Worm (Caenorhabditis elegans) whole organism, L3 larva: ENCODE results near the gene sel-5.

ENCODE experiments used
- ZK546.5 ChIP-seq: sonication (generic microtip); optimal IDR thresholded peaks from 2 replicates; lab custom pipeline; 2017; ENCODE audit warnings: missing biosample characterization, missing genetic modification characterization
- ceh-82 ChIP-seq: fragments of 150-350 bp; optimal IDR thresholded peaks from 2 replicates; lab custom pipeline; 2014; ENCODE audit warnings: missing biosample characterization, missing genetic modification characterization
- ceh-9 ChIP-seq: sonication (generic microtip); optimal IDR thresholded peaks from 2 replicates; lab custom pipeline; 2018; ENCODE audit warnings: missing biosample characterization, missing genetic modification characterization
- egl-27 ChIP-seq: sonication (generic microtip); optimal IDR thresholded peaks from 4 replicates; lab custom pipeline; 2017; ENCODE audit warnings: missing biosample characterization, missing genetic modification reagents, missing genetic modification characterization
- egl-5 ChIP-seq: fragments of 150-350 bp; optimal IDR thresholded peaks from 2 replicates; lab custom pipeline; 2017; ENCODE audit warnings: missing biosample characterization, missing genetic modification reagents, missing genetic modification characterization, inconsistent platforms
- elt-2 ChIP-seq: sonication (generic microtip); optimal IDR thresholded peaks from 2 replicates; lab custom pipeline; 2016; ENCODE audit warnings: missing genetic modification reagents, mild to moderate bottlenecking, missing genetic modification characterization, missing compliant biosample characterization
- elt-3 ChIP-seq, 3 experiments: fragments of 150-350 bp in 1 of 3; sonication (generic microtip) in 2 of 3; optimal IDR thresholded peaks; 2 replicates in 2 of 3; 4 replicates in 1 of 3; lab custom pipeline; 2014 to 2017; ENCODE audit warnings: missing biosample characterization in 3 of 3, missing genetic modification characterization in 3 of 3
- fkh-2 ChIP-seq: fragments of 150-350 bp; optimal IDR thresholded peaks from 2 replicates; lab custom pipeline; 2014; ENCODE audit warnings: missing biosample characterization, missing genetic modification reagents, missing genetic modification characterization
- fos-1 ChIP-seq: fragments of 150-350 bp; optimal IDR thresholded peaks from 2 replicates; lab custom pipeline; 2014; ENCODE audit warnings: missing biosample characterization, missing genetic modification characterization
- hmg-11 ChIP-seq: sonication (generic microtip); optimal IDR thresholded peaks from 2 replicates; lab custom pipeline; 2016; ENCODE audit warnings: missing genetic modification characterization, missing compliant biosample characterization
- jun-1 ChIP-seq: fragments of 150-350 bp; optimal IDR thresholded peaks from 2 replicates; lab custom pipeline; 2014; ENCODE audit warnings: missing biosample characterization, missing genetic modification reagents, missing genetic modification characterization
- lin-15B ChIP-seq: fragments of 150-350 bp; optimal IDR thresholded peaks from 2 replicates; lab custom pipeline; 2014; ENCODE audit warnings: missing biosample characterization, missing genetic modification characterization
- lsy-12 ChIP-seq: sonication (generic microtip); optimal IDR thresholded peaks from 2 replicates; lab custom pipeline; 2016; ENCODE audit warnings: mild to moderate bottlenecking, missing genetic modification characterization, missing compliant biosample characterization
- nfya-1 ChIP-seq: sonication (generic microtip); optimal IDR thresholded peaks from 2 replicates; lab custom pipeline; 2017; ENCODE audit warnings: missing genetic modification characterization, mild to moderate bottlenecking, missing compliant biosample characterization, antibody characterized with exemption, moderate library complexity; ENCODE audit not compliant: insufficient read depth
- nhr-12 ChIP-seq: fragments of 150-350 bp; optimal IDR thresholded peaks from 2 replicates; lab custom pipeline; 2014; ENCODE audit warnings: missing biosample characterization, missing genetic modification characterization
- nhr-23 ChIP-seq: fragments of 150-350 bp; optimal IDR thresholded peaks from 2 replicates; lab custom pipeline; 2014; ENCODE audit warnings: missing biosample characterization, missing genetic modification reagents, missing genetic modification characterization
- nhr-25 ChIP-seq: sonication (generic microtip); optimal IDR thresholded peaks from 2 replicates; lab custom pipeline; 2017; ENCODE audit warnings: missing biosample characterization, missing genetic modification characterization
- nhr-28 ChIP-seq: fragments of 150-350 bp; optimal IDR thresholded peaks from 2 replicates; lab custom pipeline; 2014; ENCODE audit warnings: missing biosample characterization, missing genetic modification characterization
- nhr-67 ChIP-seq: fragments of 150-350 bp; optimal IDR thresholded peaks from 2 replicates; lab custom pipeline; 2014; ENCODE audit warnings: missing biosample characterization, missing genetic modification characterization
- nhr-76 ChIP-seq: fragments of 150-350 bp; sonication (generic microtip); optimal IDR thresholded peaks from 5 replicates; lab custom pipeline; 2014; ENCODE audit warnings: missing biosample characterization, missing genetic modification characterization
- nhr-77 ChIP-seq: fragments of 150-350 bp; optimal IDR thresholded peaks from 2 replicates; lab custom pipeline; 2014; ENCODE audit warnings: missing biosample characterization, missing genetic modification characterization
- pha-4 ChIP-seq: fragments of 150-350 bp; optimal IDR thresholded peaks from 2 replicates; lab custom pipeline; 2014; ENCODE audit warnings: missing biosample characterization, missing genetic modification reagents, missing genetic modification characterization
- pqm-1 ChIP-seq: fragments of 150-350 bp; optimal IDR thresholded peaks from 2 replicates; lab custom pipeline; 2017; ENCODE audit warnings: missing biosample characterization, missing genetic modification characterization, inconsistent platforms
- sea-2 ChIP-seq: fragments of 150-350 bp; sonication (generic microtip); optimal IDR thresholded peaks from 4 replicates; lab custom pipeline; 2014; ENCODE audit warnings: missing biosample characterization, missing genetic modification reagents, missing genetic modification characterization
- skn-1 ChIP-seq: fragments of 150-350 bp; optimal IDR thresholded peaks from 2 replicates; lab custom pipeline; 2014; ENCODE audit warnings: missing biosample characterization, missing genetic modification characterization
- snpc-4 ChIP-seq: fragments of 150-350 bp; optimal IDR thresholded peaks from 2 replicates; lab custom pipeline; 2014; ENCODE audit warnings: missing biosample characterization, missing genetic modification characterization
- tbx-2 ChIP-seq: sonication (generic microtip); optimal IDR thresholded peaks from 2 replicates; lab custom pipeline; 2016; ENCODE audit warnings: mild to moderate bottlenecking, missing genetic modification characterization, missing compliant biosample characterization
- unc-39 ChIP-seq: sonication (generic microtip); optimal IDR thresholded peaks from 4 replicates; lab custom pipeline; 2017; ENCODE audit warnings: missing biosample characterization, missing genetic modification characterization
- zag-1 ChIP-seq: fragments of 150-350 bp; optimal IDR thresholded peaks from 2 replicates; lab custom pipeline; 2014; ENCODE audit warnings: missing biosample characterization, missing genetic modification characterization
- ztf-11 ChIP-seq: fragments of 150-350 bp; optimal IDR thresholded peaks from 2 replicates; lab custom pipeline; 2014; ENCODE audit warnings: missing biosample characterization, missing genetic modification characterization

The sel-5 gene

ce11 chrIII:4601286-4601685, 23.0 kb upstream of the sel-5 start:
- TF ChIP-seq fkh-2 (no peak), zag-1 (tag; lab: Kevin White, UChicago) (no peak), nhr-12 (tag; lab: Kevin White, UChicago) (no peak), lsy-12 (tag; lab: Kevin White, UChicago) (no peak), nhr-77 (tag; lab: Kevin White, UChicago) (no peak)

- TF ChIP-seq fos-1 (no peak), elt-3 (tag; optimal IDR thresholded peaks at IDR 0.05; lab: Kevin White, UChicago) (peak in 1 of 3 experiments; percentile 34), nhr-25 (peak; percentile 5), nhr-23 (tag; lab: Kevin White, UChicago) (peak; percentile 0)
Observed at ce11 chrIII:4600139-4600762, 22.0 kb upstream of the sel-5 start, which contains the start of gene mab-21. mab-21 (plus strand) TSS chrIII:4600753.

ce11 chrIII:4595771-4596227, 17.6 kb upstream of the sel-5 start, which contains the start of gene asb-1:
asb-1 (minus strand) TSS chrIII:4595821.
- TF ChIP-seq pqm-1 (no peak), nhr-25 (no peak), elt-2 (tag; lab: Kevin White, UChicago) (no peak), lsy-12 (tag; lab: Kevin White, UChicago) (no peak), hmg-11 (tag; lab: Kevin White, UChicago) (no peak), ceh-9 (tag; lab: Kevin White, UChicago) (no peak), sea-2 (GFP tag; lab: Kevin White, UChicago) (no peak), nfya-1 (tag; lab: Kevin White, UChicago) (no peak)
- TF ChIP-seq, all 47 proteins: peak for 0

- no peak for TF ChIP-seq lin-15B (tag; lab: Kevin White, UChicago)
- TF ChIP-seq ceh-82 (tag; lab: Kevin White, UChicago): no peak
- no peak for TF ChIP-seq nhr-28 (tag; lab: Kevin White, UChicago)
- TF ChIP-seq nfya-1 (tag; lab: Kevin White, UChicago): no peak
- no peak for TF ChIP-seq nhr-76
- no peak for TF ChIP-seq snpc-4
- TF ChIP-seq ztf-11: no peak
- no peak for TF ChIP-seq ZK546.5 (tag; lab: Kevin White, UChicago)
- no peak for TF ChIP-seq lsy-12 (tag; lab: Kevin White, UChicago)
- TF ChIP-seq jun-1 (tag; lab: Kevin White, UChicago): no peak
- TF ChIP-seq egl-5 (tag; lab: Kevin White, UChicago): no peak
- TF ChIP-seq, all 47 proteins: peak for 0
Observed at ce11 chrIII:4594762-4595523, 16.7 kb upstream of the sel-5 start.

- TF ChIP-seq egl-27: no peak
- no peak for TF ChIP-seq elt-2 (tag; lab: Kevin White, UChicago)
- TF ChIP-seq snpc-4: no peak
- TF ChIP-seq skn-1 (tag; lab: Kevin White, UChicago): no peak
- no peak for TF ChIP-seq unc-39 (tag; lab: Kevin White, UChicago)
- TF ChIP-seq lin-15B (tag; lab: Kevin White, UChicago): no peak
- no peak for TF ChIP-seq tbx-2
- no peak for TF ChIP-seq pha-4 (tag; lab: Kevin White, UChicago)
- no peak for TF ChIP-seq nhr-67 (tag; lab: Kevin White, UChicago)
- TF ChIP-seq ceh-9 (tag; lab: Kevin White, UChicago): no peak
Observed at ce11 chrIII:4594324-4594723, 16.1 kb upstream of the sel-5 start, which contains the start of gene apc-11. apc-11 (minus strand) TSS chrIII:4594424.
